Worm (Caenorhabditis elegans) whole organism, early embryonic: Measurements from ENCODE around the gene thoc-2.

Experiments used
- B0310.2 ChIP-seq: sonication (generic microtip); optimal IDR thresholded peaks from 2 replicates; lab custom pipeline; 2016; ENCODE audit warnings: mild to moderate bottlenecking, missing genetic modification characterization, missing compliant biosample characterization
- F13C5.2 ChIP-seq: sonication (generic microtip); optimal IDR thresholded peaks from 2 replicates; lab custom pipeline; 2017; ENCODE audit warnings: mild to moderate bottlenecking, missing genetic modification characterization, inconsistent platforms, missing compliant biosample characterization
- aly-1 ChIP-seq: sonication (generic microtip); optimal IDR thresholded peaks from 2 replicates; lab custom pipeline; 2016; ENCODE audit warnings: missing genetic modification characterization, missing compliant biosample characterization
- ama-1 ChIP-seq: fragments of 150-350 bp; optimal IDR thresholded peaks from 2 replicates; lab custom pipeline; 2014
- ceh-13 ChIP-seq: fragments of 200-800 bp; sonication (Bioruptor generic); optimal IDR thresholded peaks from 2 replicates; lab custom pipeline; 2018; ENCODE audit warnings: mild to moderate bottlenecking, missing genetic modification characterization, missing compliant biosample characterization
- ceh-36 ChIP-seq: sonication (generic microtip); optimal IDR thresholded peaks from 2 replicates; lab custom pipeline; 2016; ENCODE audit warnings: missing genetic modification characterization, inconsistent platforms, missing compliant biosample characterization
- flt-1 ChIP-seq: fragments of 200-800 bp; sonication (Bioruptor generic); IDR thresholded peaks from 2 replicates; pipeline ENCODE4 v1.3.6; 2022; ENCODE audit warnings: missing genetic modification characterization, missing compliant biosample characterization
- hmbx-1 ChIP-seq: sonication (generic microtip); optimal IDR thresholded peaks from 2 replicates; lab custom pipeline; 2016; ENCODE audit warnings: mild to moderate bottlenecking, missing genetic modification characterization, missing compliant biosample characterization
- hmg-4 ChIP-seq: fragments of 200-800 bp; sonication (Bioruptor generic); optimal IDR thresholded peaks from 2 replicates; lab custom pipeline; 2018; ENCODE audit warnings: mild to moderate bottlenecking, missing genetic modification characterization, missing compliant biosample characterization
- pes-1 ChIP-seq: fragments of 200-800 bp; sonication (Bioruptor generic); IDR thresholded peaks from 2 replicates; pipeline ENCODE4 v1.3.6; 2022; ENCODE audit warnings: missing genetic modification reagents, missing genetic modification characterization, missing compliant biosample characterization
- scrt-1 ChIP-seq: fragments of 200-800 bp; sonication (Bioruptor generic); IDR thresholded peaks from 2 replicates; pipeline ENCODE4 v1.3.6; 2022; ENCODE audit warnings: missing genetic modification characterization, missing compliant biosample characterization
- sea-1 ChIP-seq: fragments of 200-800 bp; sonication (Bioruptor generic); conservative IDR thresholded peaks from 2 replicates; pipeline ENCODE4 v1.3.6; 2022; ENCODE audit warnings: missing genetic modification characterization, missing compliant biosample characterization
- tbx-37 ChIP-seq: fragments of 200-800 bp; sonication (Bioruptor generic); conservative IDR thresholded peaks from 2 replicates; pipeline ENCODE4 v1.3.6; 2022; ENCODE audit warnings: missing genetic modification reagents, missing genetic modification characterization, missing compliant biosample characterization

DNA sequence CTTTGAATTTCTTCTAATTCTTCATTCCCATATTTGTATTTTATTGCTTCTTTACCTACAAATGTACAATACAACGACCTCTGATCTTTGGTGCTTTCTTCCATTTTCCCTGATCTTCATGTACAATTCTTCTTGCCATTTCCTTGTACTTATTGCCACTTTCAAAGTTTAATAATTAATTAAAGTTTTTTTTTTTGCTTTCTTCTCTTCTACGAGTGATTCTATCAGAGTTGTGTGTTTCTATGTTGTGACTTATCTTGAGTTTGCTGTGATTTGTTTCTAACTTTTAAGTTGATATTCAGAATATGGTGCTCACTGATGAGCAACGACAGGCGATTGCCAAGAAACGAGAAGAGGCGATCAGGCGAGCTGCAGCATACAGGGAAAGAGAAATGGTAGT lies 22.8 kb downstream of the thoc-2 start, which contains the start of gene smrc-1:
- TF ChIP-seq tbx-37 (GFP tag; lab: Robert Waterston, UW) (no peak), flt-1 (GFP tag; lab: Robert Waterston, UW) (no peak), ceh-36 (tag; lab: Kevin White, UChicago) (no peak), ama-1 (lab: Kevin White, UChicago) (no peak), F13C5.2 (tag; lab: Kevin White, UChicago) (no peak), B0310.2 (tag; lab: Kevin White, UChicago) (no peak), aly-1 (tag; lab: Kevin White, UChicago) (no peak), ceh-13 (no peak), hmbx-1 (tag; lab: Kevin White, UChicago) (no peak), sea-1 (GFP tag; lab: Robert Waterston, UW) (no peak), hmg-4 (GFP tag; lab: Kevin White, UChicago) (no peak), pes-1 (no peak), scrt-1 (GFP tag; lab: Robert Waterston, UW) (no peak)
